Worm (Caenorhabditis elegans) whole organism, late embryonic: ENCODE results near the gene rmd-1.
A peak's percentile ranks its signal among the peaks of the same experiment; 100 is the strongest.

Experiments
- C08G9.2 ChIP-seq: sonication (generic microtip); optimal IDR thresholded peaks from 2 replicates; lab custom pipeline; 2016; ENCODE audit warnings: mild to moderate bottlenecking, missing genetic modification characterization, moderate library complexity, missing compliant biosample characterization
- C38D4.7 ChIP-seq: fragments of 200-800 bp; sonication (Bioruptor generic); optimal IDR thresholded peaks from 2 replicates; lab custom pipeline; 2018; ENCODE audit warnings: mild to moderate bottlenecking, missing genetic modification characterization, moderate library complexity, missing compliant biosample characterization
- F13H6.1 ChIP-seq: sonication (generic microtip); optimal IDR thresholded peaks from 2 replicates; lab custom pipeline; 2016; ENCODE audit warnings: missing genetic modification characterization, missing compliant biosample characterization
- K02D7.2 ChIP-seq: sonication (generic microtip); optimal IDR thresholded peaks from 2 replicates; lab custom pipeline; 2017; ENCODE audit warnings: mild to moderate bottlenecking, missing genetic modification characterization, missing compliant biosample characterization
- K09A11.1 ChIP-seq: sonication (generic microtip); optimal IDR thresholded peaks from 2 replicates; lab custom pipeline; 2017; ENCODE audit warnings: antibody characterized with exemption, mild to moderate bottlenecking, missing genetic modification characterization, missing compliant biosample characterization; ENCODE audit not compliant: insufficient read depth
- Y22D7AL.16 ChIP-seq: sonication (generic microtip); optimal IDR thresholded peaks from 2 replicates; lab custom pipeline; 2016; ENCODE audit warnings: missing genetic modification characterization, missing compliant biosample characterization
- ahr-1 ChIP-seq: sonication (generic microtip); optimal IDR thresholded peaks from 2 replicates; lab custom pipeline; 2016; ENCODE audit warnings: missing genetic modification characterization, missing compliant biosample characterization
- ama-1 ChIP-seq: fragments of 150-350 bp; optimal IDR thresholded peaks from 2 replicates; lab custom pipeline; 2014
- ceh-18 ChIP-seq: sonication (generic microtip); optimal IDR thresholded peaks from 2 replicates; lab custom pipeline; 2016; ENCODE audit warnings: missing genetic modification characterization, missing compliant biosample characterization
- ceh-19 ChIP-seq: fragments of 200-800 bp; sonication (Bioruptor generic); optimal IDR thresholded peaks from 2 replicates; lab custom pipeline; 2018; ENCODE audit warnings: mild to moderate bottlenecking, missing genetic modification characterization, missing compliant biosample characterization
- ceh-22 ChIP-seq: sonication (generic microtip); optimal IDR thresholded peaks from 2 replicates; lab custom pipeline; 2017; ENCODE audit warnings: missing biosample characterization, missing genetic modification characterization
- ceh-24 ChIP-seq: sonication (generic microtip); optimal IDR thresholded peaks from 2 replicates; lab custom pipeline; 2016; ENCODE audit warnings: mild to moderate bottlenecking, missing genetic modification characterization, missing compliant biosample characterization
- ceh-30 ChIP-seq: fragments of 150-350 bp; optimal IDR thresholded peaks from 2 replicates; lab custom pipeline; 2014; ENCODE audit warnings: missing biosample characterization, missing genetic modification characterization
- ceh-31 ChIP-seq: sonication (generic microtip); optimal IDR thresholded peaks from 2 replicates; lab custom pipeline; 2016; ENCODE audit warnings: missing genetic modification characterization, missing compliant biosample characterization
- ceh-34 ChIP-seq: sonication (generic microtip); optimal IDR thresholded peaks from 2 replicates; lab custom pipeline; 2016; ENCODE audit warnings: mild to moderate bottlenecking, missing genetic modification characterization, missing compliant biosample characterization
- ceh-45 ChIP-seq: fragments of 200-800 bp; sonication (Bioruptor generic); IDR thresholded peaks from 2 replicates; pipeline ENCODE4 v1.3.6; 2022; ENCODE audit warnings: missing genetic modification reagents, missing genetic modification characterization, missing compliant biosample characterization
- ceh-48 ChIP-seq: sonication (generic microtip); optimal IDR thresholded peaks from 2 replicates; lab custom pipeline; 2016; ENCODE audit warnings: missing genetic modification characterization, inconsistent platforms, missing compliant biosample characterization
- ceh-9 ChIP-seq: sonication (generic microtip); optimal IDR thresholded peaks from 2 replicates; lab custom pipeline; 2016; ENCODE audit warnings: mild to moderate bottlenecking, missing genetic modification characterization, inconsistent platforms, missing compliant biosample characterization
- dmd-4 ChIP-seq: sonication (generic microtip); optimal IDR thresholded peaks from 2 replicates; lab custom pipeline; 2016; ENCODE audit warnings: borderline replicate concordance, missing genetic modification characterization, missing compliant biosample characterization
- dve-1 ChIP-seq: sonication (generic microtip); optimal IDR thresholded peaks from 2 replicates; lab custom pipeline; 2017; ENCODE audit warnings: antibody characterized with exemption, mild to moderate bottlenecking, missing genetic modification characterization, missing compliant biosample characterization
- elt-2 ChIP-seq: sonication (generic microtip); optimal IDR thresholded peaks from 2 replicates; lab custom pipeline; 2016; ENCODE audit warnings: missing genetic modification reagents, missing genetic modification characterization, missing compliant biosample characterization
- elt-4 ChIP-seq: sonication (generic microtip); optimal IDR thresholded peaks from 2 replicates; lab custom pipeline; 2016; ENCODE audit warnings: missing genetic modification characterization, missing compliant biosample characterization
- ets-4 ChIP-seq: sonication (generic microtip); optimal IDR thresholded peaks from 2 replicates; lab custom pipeline; 2016; ENCODE audit warnings: missing genetic modification characterization, missing compliant biosample characterization
- fax-1 ChIP-seq: sonication (generic microtip); optimal IDR thresholded peaks from 2 replicates; lab custom pipeline; 2016; ENCODE audit warnings: missing genotype, missing genetic modification characterization, missing compliant biosample characterization
- fkh-10 ChIP-seq: fragments of 150-350 bp; optimal IDR thresholded peaks from 2 replicates; lab custom pipeline; 2014; ENCODE audit warnings: missing biosample characterization, missing genetic modification reagents, missing genetic modification characterization
- gmeb-2 ChIP-seq: sonication (generic microtip); optimal IDR thresholded peaks from 2 replicates; lab custom pipeline; 2016; ENCODE audit warnings: missing genetic modification characterization, inconsistent platforms, missing compliant biosample characterization
- hlh-15 ChIP-seq: sonication (generic microtip); optimal IDR thresholded peaks from 2 replicates; lab custom pipeline; 2016; ENCODE audit warnings: missing genetic modification characterization, missing compliant biosample characterization
- hlh-30 ChIP-seq: sonication (generic microtip); optimal IDR thresholded peaks from 2 replicates; lab custom pipeline; 2017; ENCODE audit warnings: antibody characterized with exemption, missing genetic modification characterization, missing compliant biosample characterization; ENCODE audit not compliant: insufficient read depth
- hlh-6 ChIP-seq: sonication (generic microtip); optimal IDR thresholded peaks from 2 replicates; lab custom pipeline; 2016; ENCODE audit warnings: missing genotype, missing genetic modification characterization, missing compliant biosample characterization
- lim-6 ChIP-seq: sonication (generic microtip); optimal IDR thresholded peaks from 2 replicates; lab custom pipeline; 2016; ENCODE audit warnings: missing genetic modification characterization, missing compliant biosample characterization
- lin-11 ChIP-seq: fragments of 200-800 bp; sonication (Bioruptor generic); optimal IDR thresholded peaks from 2 replicates; lab custom pipeline; 2018; ENCODE audit warnings: mild to moderate bottlenecking, missing genetic modification characterization, missing compliant biosample characterization
- madf-2 ChIP-seq: sonication (generic microtip); optimal IDR thresholded peaks from 2 replicates; lab custom pipeline; 2017; ENCODE audit warnings: missing genetic modification characterization, missing compliant biosample characterization
- mec-3 ChIP-seq: sonication (generic microtip); optimal IDR thresholded peaks from 2 replicates; lab custom pipeline; 2016; ENCODE audit warnings: borderline replicate concordance, missing genetic modification characterization, missing compliant biosample characterization
- nfya-1 ChIP-seq: sonication (generic microtip); optimal IDR thresholded peaks from 2 replicates; lab custom pipeline; 2017; ENCODE audit warnings: missing genetic modification characterization, mild to moderate bottlenecking, missing compliant biosample characterization, antibody characterized with exemption, moderate library complexity
- nhr-11 ChIP-seq: fragments of 150-350 bp; optimal IDR thresholded peaks from 2 replicates; lab custom pipeline; 2014; ENCODE audit warnings: missing biosample characterization, missing genetic modification characterization
- odd-2 ChIP-seq: sonication (generic microtip); optimal IDR thresholded peaks from 2 replicates; lab custom pipeline; 2017; ENCODE audit warnings: antibody characterized with exemption, mild to moderate bottlenecking, missing genetic modification characterization, missing compliant biosample characterization
- pat-9 ChIP-seq: fragments of 200-800 bp; sonication (Bioruptor generic); optimal IDR thresholded peaks from 2 replicates; lab custom pipeline; 2018; ENCODE audit warnings: mild to moderate bottlenecking, missing genetic modification characterization, moderate library complexity, missing compliant biosample characterization
- pax-1 ChIP-seq: fragments of 150-350 bp; optimal IDR thresholded peaks from 2 replicates; lab custom pipeline; 2014; ENCODE audit warnings: missing biosample characterization, missing genetic modification characterization
- pha-4 ChIP-seq: fragments of 150-350 bp; optimal IDR thresholded peaks from 2 replicates; lab custom pipeline; 2018; ENCODE audit warnings: missing biosample characterization, missing genetic modification reagents, missing genetic modification characterization
- pqm-1 ChIP-seq: sonication (generic microtip); optimal IDR thresholded peaks from 2 replicates; lab custom pipeline; 2016; ENCODE audit warnings: missing genetic modification characterization, missing compliant biosample characterization
- pros-1 ChIP-seq: fragments of 150-350 bp; optimal IDR thresholded peaks from 2 replicates; lab custom pipeline; 2014; ENCODE audit warnings: missing biosample characterization, missing genetic modification reagents, missing genetic modification characterization
- ref-2 ChIP-seq: sonication (generic microtip); optimal IDR thresholded peaks from 2 replicates; lab custom pipeline; 2016; ENCODE audit warnings: missing genetic modification characterization, missing compliant biosample characterization
- rnt-1 ChIP-seq: sonication (generic microtip); optimal IDR thresholded peaks from 2 replicates; lab custom pipeline; 2016; ENCODE audit warnings: missing genetic modification characterization, missing compliant biosample characterization
- sdc-2 ChIP-seq: sonication (generic microtip); optimal IDR thresholded peaks from 2 replicates; lab custom pipeline; 2016; ENCODE audit warnings: missing genotype, missing genetic modification characterization, missing compliant biosample characterization
- syd-9 ChIP-seq: sonication (generic microtip); optimal IDR thresholded peaks from 2 replicates; lab custom pipeline; 2016; ENCODE audit warnings: mild to moderate bottlenecking, missing genetic modification characterization, moderate library complexity, missing compliant biosample characterization
- tbx-2 ChIP-seq: sonication (generic microtip); optimal IDR thresholded peaks from 2 replicates; lab custom pipeline; 2016; ENCODE audit warnings: missing genetic modification characterization, missing compliant biosample characterization
- tbx-7 ChIP-seq: sonication (generic microtip); optimal IDR thresholded peaks from 2 replicates; lab custom pipeline; 2016; ENCODE audit warnings: missing genotype, missing genetic modification characterization, missing compliant biosample characterization
- ttx-3 ChIP-seq: sonication (generic microtip); optimal IDR thresholded peaks from 2 replicates; lab custom pipeline; 2016; ENCODE audit warnings: missing genetic modification reagents, missing genetic modification characterization, missing compliant biosample characterization
- unc-42 ChIP-seq: sonication (generic microtip); optimal IDR thresholded peaks from 2 replicates; lab custom pipeline; 2016; ENCODE audit warnings: missing genotype, missing genetic modification characterization, missing compliant biosample characterization
- unc-55 ChIP-seq: sonication (generic microtip); optimal IDR thresholded peaks from 2 replicates; lab custom pipeline; 2017; ENCODE audit warnings: missing biosample characterization, missing genetic modification reagents, missing genetic modification characterization
- unc-86 ChIP-seq: sonication (generic microtip); optimal IDR thresholded peaks from 2 replicates; lab custom pipeline; 2016; ENCODE audit warnings: missing genetic modification characterization, missing compliant biosample characterization
- ztf-16 ChIP-seq: sonication (generic microtip); optimal IDR thresholded peaks from 2 replicates; lab custom pipeline; 2017; ENCODE audit warnings: missing genetic modification characterization, missing compliant biosample characterization

Gene rmd-1

DNA sequence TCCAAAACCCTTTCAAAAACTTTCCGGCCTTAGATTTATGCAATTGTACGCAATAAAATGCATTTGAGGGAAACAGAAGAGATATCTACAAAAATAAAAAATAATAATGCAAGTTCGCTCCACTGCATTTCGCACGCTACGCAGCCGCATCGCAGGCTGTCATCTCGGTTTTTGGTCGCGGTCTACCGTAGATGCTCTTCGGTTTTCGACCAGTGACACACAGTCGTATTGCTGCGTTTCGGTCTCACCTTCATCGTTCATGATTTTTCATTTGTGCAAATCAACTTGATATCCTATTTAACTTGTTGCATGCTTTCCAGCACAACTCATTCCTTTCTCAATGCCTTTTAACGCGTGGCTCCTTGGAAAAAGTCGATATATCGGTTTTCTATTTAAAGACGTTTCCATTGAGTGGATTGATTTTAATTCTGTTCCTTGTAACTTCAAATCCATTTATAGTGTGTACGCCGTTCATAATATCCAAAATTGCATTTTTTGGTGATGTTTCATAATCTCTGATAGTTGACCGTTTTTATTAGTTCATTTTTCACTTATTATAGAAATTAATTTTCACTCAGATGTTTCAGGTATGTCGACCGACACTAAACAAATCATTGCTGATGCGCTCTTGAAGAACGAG lies 21.9 kb downstream of the rmd-1 start, which contains the start of gene vha-1:
Gene vha-1 (plus strand): TSS at position 590 of the 640 bp plus-strand sequence.
- TF ChIP-seq pat-9 (tag; lab: Kevin White, UChicago) (no peak), C38D4.7 (no peak), nhr-11 (no peak), pha-4 (tag; lab: Kevin White, UChicago) (no peak), lim-6 (no peak), ztf-16 (tag; lab: Kevin White, UChicago) (no peak), pqm-1 (tag; lab: Kevin White, UChicago) (no peak), madf-2 (tag; lab: Kevin White, UChicago) (no peak), hlh-30 (tag; lab: Kevin White, UChicago) (peak; percentile 26), ceh-19 (GFP tag; lab: Kevin White, UChicago) (no peak), rnt-1 (tag; lab: Kevin White, UChicago) (peak; percentile 55), ceh-45 (GFP tag; lab: Robert Waterston, UW) (no peak), pax-1 (no peak), ets-4 (peak; percentile 14), elt-2 (tag; lab: Kevin White, UChicago) (peak; percentile 39), fax-1 (tag; lab: Kevin White, UChicago) (no peak), ama-1 (peak; percentile 24), hlh-6 (tag; lab: Kevin White, UChicago) (no peak), ahr-1 (tag; lab: Kevin White, UChicago) (no peak), ceh-31 (tag; lab: Kevin White, UChicago) (peak; percentile 61), K02D7.2 (tag; lab: Kevin White, UChicago) (no peak), tbx-2 (tag; lab: Kevin White, UChicago) (peak; percentile 65), sdc-2 (no peak), ttx-3 (tag; lab: Kevin White, UChicago) (peak; percentile 2), ceh-48 (tag; lab: Kevin White, UChicago) (peak; percentile 47), ceh-9 (tag; lab: Kevin White, UChicago) (no peak), ceh-18 (tag; lab: Kevin White, UChicago) (peak; percentile 52), unc-86 (peak; percentile 40), ceh-24 (tag; lab: Kevin White, UChicago) (no peak), ceh-22 (tag; lab: Kevin White, UChicago) (no peak), Y22D7AL.16 (tag; lab: Kevin White, UChicago) (no peak), K09A11.1 (tag; lab: Kevin White, UChicago) (peak; percentile 15), tbx-7 (tag; lab: Kevin White, UChicago) (no peak), ceh-30 (tag; lab: Kevin White, UChicago) (peak; percentile 26), ref-2 (tag; lab: Kevin White, UChicago) (peak; percentile 63), C08G9.2 (tag; lab: Kevin White, UChicago) (peak; percentile 15), mec-3 (no peak), gmeb-2 (tag; lab: Kevin White, UChicago) (no peak), fkh-10 (GFP tag; lab: Kevin White, UChicago) (no peak), odd-2 (tag; lab: Kevin White, UChicago) (no peak), hlh-15 (no peak), pros-1 (tag; lab: Kevin White, UChicago) (no peak), nfya-1 (tag; lab: Kevin White, UChicago) (peak; percentile 82), dmd-4 (tag; lab: Kevin White, UChicago) (no peak), dve-1 (peak; percentile 58), ceh-34 (tag; lab: Kevin White, UChicago) (peak; percentile 31), unc-42 (tag; lab: Kevin White, UChicago) (peak; percentile 44), F13H6.1 (tag; lab: Kevin White, UChicago) (no peak), syd-9 (tag; lab: Kevin White, UChicago) (no peak), unc-55 (GFP tag; lab: Kevin White, UChicago) (no peak), elt-4 (tag; lab: Kevin White, UChicago) (no peak), lin-11 (tag; lab: Kevin White, UChicago) (no peak)
